Worm (Caenorhabditis elegans) whole organism, L2 larva: ENCODE results near the gene srd-8.

Experiments used
- ama-1 ChIP-seq: fragments of 150-350 bp; optimal IDR thresholded peaks from 2 replicates; lab custom pipeline; 2018; ENCODE audit warnings: inconsistent platforms
- fos-1 ChIP-seq: fragments of 150-350 bp; optimal IDR thresholded peaks from 2 replicates; lab custom pipeline; 2014; ENCODE audit warnings: missing biosample characterization, missing genetic modification characterization
- lin-13 ChIP-seq: fragments of 150-350 bp; optimal IDR thresholded peaks from 2 replicates; lab custom pipeline; 2014; ENCODE audit warnings: missing biosample characterization, missing genetic modification reagents, missing genetic modification characterization
- mbf-1 ChIP-seq: sonication (generic microtip); optimal IDR thresholded peaks from 2 replicates; lab custom pipeline; 2017; ENCODE audit warnings: missing biosample characterization, missing genetic modification characterization
- nhr-12 ChIP-seq: fragments of 150-350 bp; optimal IDR thresholded peaks from 2 replicates; lab custom pipeline; 2014; ENCODE audit warnings: missing biosample characterization, missing genetic modification characterization
- nhr-21 ChIP-seq: fragments of 150-350 bp; optimal IDR thresholded peaks from 2 replicates; lab custom pipeline; 2014; ENCODE audit warnings: missing biosample characterization, missing genetic modification characterization
- nhr-237 ChIP-seq: fragments of 150-350 bp; optimal IDR thresholded peaks from 2 replicates; lab custom pipeline; 2014; ENCODE audit warnings: missing biosample characterization, missing genetic modification characterization
- skn-1 ChIP-seq: sonication (generic microtip); optimal IDR thresholded peaks from 2 replicates; lab custom pipeline; 2017; ENCODE audit warnings: missing biosample characterization, missing genetic modification characterization
- unc-62 ChIP-seq: fragments of 150-350 bp; optimal IDR thresholded peaks from 2 replicates; lab custom pipeline; 2014; ENCODE audit warnings: missing biosample characterization, missing genetic modification reagents, missing genetic modification characterization
- zag-1 ChIP-seq: fragments of 150-350 bp; optimal IDR thresholded peaks from 2 replicates; lab custom pipeline; 2014; ENCODE audit warnings: missing biosample characterization, missing genetic modification characterization

ce11 chrIV:5674435-5674834, 29.0 kb upstream of the srd-8 start, which contains the start of gene srd-5:
- TF ChIP-seq unc-62 (no peak), mbf-1 (tag; lab: Kevin White, UChicago) (no peak), nhr-237 (tag; lab: Kevin White, UChicago) (no peak), nhr-12 (tag; lab: Kevin White, UChicago) (no peak), fos-1 (tag; lab: Kevin White, UChicago) (no peak), zag-1 (tag; lab: Kevin White, UChicago) (no peak), skn-1 (tag; lab: Kevin White, UChicago) (no peak), lin-13 (GFP tag; lab: Kevin White, UChicago) (no peak), nhr-21 (tag; lab: Kevin White, UChicago) (no peak), ama-1 (lab: Kevin White, UChicago) (no peak)
